ENCODE assay signal across 1 fruit fly cellular context in the genomic region with DNA sequence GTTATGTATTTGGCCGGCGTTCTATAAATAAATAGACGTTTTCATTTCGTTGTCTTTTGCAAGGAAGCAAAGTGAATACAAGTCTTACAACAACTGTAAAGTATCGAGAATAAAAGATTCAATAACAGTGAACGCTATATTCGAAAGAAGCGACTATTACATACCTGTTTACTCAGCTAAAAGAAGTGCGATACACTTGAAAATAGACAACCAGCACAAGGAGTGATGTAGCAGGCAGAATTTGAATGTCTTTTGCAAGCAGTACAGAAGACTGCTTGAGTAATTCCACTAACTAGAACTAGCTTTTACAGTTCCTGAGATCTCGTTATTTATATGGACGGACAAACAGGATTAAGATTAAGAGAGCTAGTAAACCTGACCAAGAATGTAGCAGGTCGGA.
TF ChIP-seq lines count a peak whose summit lies in the region.

No protein-coding gene starts in this region.

TF ChIP-seq in whole organism, embryonic, 481 proteins besides CTCF, POLR2A, EP300 and RAD21 (continued from another document):
- peak; percentile 13 for TF ChIP-seq gfzf (GFP tag; optimal IDR thresholded peaks at IDR 0.05; lab: Kevin White, UChicago)
- no peak for TF ChIP-seq dati (GFP tag; IDR thresholded peaks at IDR 0.05; lab: Robert Waterston, UW)
- TF ChIP-seq CG6254 (GFP tag; optimal IDR thresholded peaks at IDR 0.05; lab: Kevin White, UChicago) = no peak
- no peak for TF ChIP-seq dm (GFP tag; optimal IDR thresholded peaks at IDR 0.05; lab: Kevin White, UChicago)
- peak; percentile 91 for TF ChIP-seq CG12155 (GFP tag; optimal IDR thresholded peaks at IDR 0.05; lab: Kevin White, UChicago)
- peak; percentile 22 for TF ChIP-seq CG14710 (tag; optimal IDR thresholded peaks at IDR 0.05; lab: Kevin White, UChicago)
- peak; percentile 73 for TF ChIP-seq Bgb (GFP tag; IDR thresholded peaks at IDR 0.05; lab: Robert Waterston, UW; ENCODE audit: partially characterized antibody)
- TF ChIP-seq CG1832 (GFP tag; optimal IDR thresholded peaks at IDR 0.05; lab: Kevin White, UChicago) = no peak
- peak; percentile 44; the same call in 1 of the 2 replicates for TF ChIP-seq Scr (GFP tag; IDR thresholded peaks at IDR 0.05; lab: Robert Waterston, UW; ENCODE audit: partially characterized antibody)
- TF ChIP-seq CrebB (tag; optimal IDR thresholded peaks at IDR 0.05; lab: Kevin White, UChicago) = no peak
- TF ChIP-seq CG34224 (GFP tag; IDR thresholded peaks at IDR 0.05; lab: Robert Waterston, UW; ENCODE audit: partially characterized antibody) = peak; percentile 57; the same call in 1 of the 3 replicates
- TF ChIP-seq gcm2 (GFP tag; optimal IDR thresholded peaks at IDR 0.05; lab: Kevin White, UChicago) = no peak
- TF ChIP-seq croc (GFP tag; conservative IDR thresholded peaks at IDR 0.05; lab: Robert Waterston, UW) = no peak
- TF ChIP-seq Sry-δ (GFP tag; optimal IDR thresholded peaks at IDR 0.05; lab: Kevin White, UChicago) = peak; percentile 24
- TF ChIP-seq ab (GFP tag; optimal IDR thresholded peaks at IDR 0.05; lab: Kevin White, UChicago) = no peak
- no peak for TF ChIP-seq CG8089 (GFP tag; optimal IDR thresholded peaks at IDR 0.05; lab: Kevin White, UChicago)
- TF ChIP-seq Hmr (GFP tag; optimal IDR thresholded peaks at IDR 0.05; lab: Kevin White, UChicago) = no peak
- peak; percentile 34 for TF ChIP-seq pzg (GFP tag; optimal IDR thresholded peaks at IDR 0.05; lab: Kevin White, UChicago)
- TF ChIP-seq CG33557 (GFP tag; optimal IDR thresholded peaks at IDR 0.05; lab: Kevin White, UChicago) = peak; percentile 10
- TF ChIP-seq bigmax (GFP tag; optimal IDR thresholded peaks at IDR 0.05; lab: Kevin White, UChicago) = no peak
- peak in 1 of 2 experiments; percentile 79 for TF ChIP-seq Eip74EF (GFP tag; optimal IDR thresholded peaks at IDR 0.05; lab: Kevin White, UChicago)
- TF ChIP-seq hb (GFP tag; IDR thresholded peaks at IDR 0.05; lab: Robert Waterston, UW; ENCODE audit: partially characterized antibody) = peak; percentile 88; the same call in 2 of the 3 replicates
- peak; percentile 3 for TF ChIP-seq CG3163 (GFP tag; optimal IDR thresholded peaks at IDR 0.05; lab: Kevin White, UChicago)
- TF ChIP-seq Med (GFP tag; lab: Kevin White, UChicago) = peak; percentile 81
- peak; percentile 0 for TF ChIP-seq CG8924 (tag; optimal IDR thresholded peaks at IDR 0.05; lab: Kevin White, UChicago)
- peak; percentile 31 for TF ChIP-seq Dp (GFP tag; optimal IDR thresholded peaks at IDR 0.05; lab: Kevin White, UChicago)
- peak; percentile 1 for TF ChIP-seq Xbp1 (GFP tag; optimal IDR thresholded peaks at IDR 0.05; lab: Kevin White, UChicago)
- peak; percentile 74 for TF ChIP-seq CG12659 (GFP tag; optimal IDR thresholded peaks at IDR 0.05; lab: Kevin White, UChicago)
- peak in 1 of 2 experiments; percentile 33 for TF ChIP-seq dpn (GFP tag; optimal IDR thresholded peaks at IDR 0.05; lab: Kevin White, UChicago)
- no peak for TF ChIP-seq Fer1 (GFP tag; optimal IDR thresholded peaks at IDR 0.05; lab: Kevin White, UChicago)
- TF ChIP-seq D19B (GFP tag; optimal IDR thresholded peaks at IDR 0.05; lab: Kevin White, UChicago) = peak; percentile 74
- peak; percentile 63 for TF ChIP-seq CG12769 (tag; optimal IDR thresholded peaks at IDR 0.05; lab: Kevin White, UChicago)
- no peak for TF ChIP-seq C15 (GFP tag; IDR thresholded peaks at IDR 0.05; lab: Robert Waterston, UW)
- TF ChIP-seq CG4424 (GFP tag; optimal IDR thresholded peaks at IDR 0.05; lab: Kevin White, UChicago) = no peak
- TF ChIP-seq Lhr (GFP tag; optimal IDR thresholded peaks at IDR 0.05; lab: Kevin White, UChicago) = peak; percentile 58
- peak; percentile 98 for TF ChIP-seq CG31365 (tag; optimal IDR thresholded peaks at IDR 0.05; lab: Kevin White, UChicago)
- TF ChIP-seq Nf-YB (GFP tag; optimal IDR thresholded peaks at IDR 0.05; lab: Kevin White, UChicago) = peak; percentile 35
- peak; percentile 8 for TF ChIP-seq twi (tag; optimal IDR thresholded peaks at IDR 0.05; lab: Kevin White, UChicago)
- TF ChIP-seq CG6791 (GFP tag; IDR thresholded peaks at IDR 0.05; lab: Robert Waterston, UW; ENCODE audit: partially characterized antibody) = peak; percentile 92
- no peak for TF ChIP-seq CG5953 (GFP tag; IDR thresholded peaks at IDR 0.05; lab: Robert Waterston, UW)
- 0 out of 2 replicates have a peak, but pooled peaks have one; percentile 15 for TF ChIP-seq HLH3B (GFP tag; IDR thresholded peaks at IDR 0.05; lab: Robert Waterston, UW)
- TF ChIP-seq Nf-YC (tag; optimal IDR thresholded peaks at IDR 0.05; lab: Kevin White, UChicago) = peak; percentile 71
- no peak for TF ChIP-seq h (optimal IDR thresholded peaks at IDR 0.05; lab: Kevin White, UChicago)
- 0 out of 3 replicates have a peak, but pooled peaks have one; percentile 30 for TF ChIP-seq Dbx (GFP tag; IDR thresholded peaks at IDR 0.05; lab: Robert Waterston, UW)
- TF ChIP-seq E2f2 (GFP tag; IDR thresholded peaks at IDR 0.05; lab: Robert Waterston, UW) = 0 out of 2 replicates have a peak, but pooled peaks have one; percentile 45
- TF ChIP-seq ac (GFP tag; optimal IDR thresholded peaks at IDR 0.05; lab: Kevin White, UChicago) = no peak
- no peak for TF ChIP-seq en (GFP tag; optimal IDR thresholded peaks at IDR 0.05; lab: Kevin White, UChicago)
- TF ChIP-seq grau (tag; optimal IDR thresholded peaks at IDR 0.05; lab: Kevin White, UChicago) = peak; percentile 24
- TF ChIP-seq bcd (GFP tag; optimal IDR thresholded peaks at IDR 0.05; lab: Kevin White, UChicago) = no peak
- TF ChIP-seq CG18599 (GFP tag; optimal IDR thresholded peaks at IDR 0.05; lab: Kevin White, UChicago) = no peak
- TF ChIP-seq pros (GFP tag; optimal IDR thresholded peaks at IDR 0.05; lab: Kevin White, UChicago) = no peak
- TF ChIP-seq Opbp (GFP tag; IDR thresholded peaks at IDR 0.05; lab: Robert Waterston, UW; ENCODE audit: partially characterized antibody) = peak; percentile 90; the same call in 2 of the 3 replicates
- TF ChIP-seq esg (GFP tag; conservative IDR thresholded peaks at IDR 0.05; lab: Robert Waterston, UW) = no peak
- TF ChIP-seq CG13287 (GFP tag; IDR thresholded peaks at IDR 0.05; lab: Robert Waterston, UW; ENCODE audit: partially characterized antibody) = peak; percentile 64
- peak; percentile 22 for TF ChIP-seq CG15601 (tag; optimal IDR thresholded peaks at IDR 0.05; lab: Kevin White, UChicago)
- TF ChIP-seq Deaf1 (tag; optimal IDR thresholded peaks at IDR 0.05; lab: Kevin White, UChicago) = no peak
- peak; percentile 51 for TF ChIP-seq CoRest (tag; optimal IDR thresholded peaks at IDR 0.05; lab: Kevin White, UChicago)
- peak; percentile 85 for TF ChIP-seq MBD-R2 (GFP tag; IDR thresholded peaks at IDR 0.05; lab: Robert Waterston, UW)
- TF ChIP-seq Six4 (GFP tag; optimal IDR thresholded peaks at IDR 0.05; lab: Kevin White, UChicago) = no peak
- peak; percentile 22 for TF ChIP-seq NfI (GFP tag; optimal IDR thresholded peaks at IDR 0.05; lab: Kevin White, UChicago)
- TF ChIP-seq BEAF-32 (GFP tag; optimal IDR thresholded peaks at IDR 0.05; lab: Kevin White, UChicago) = peak; percentile 15
- peak; percentile 30 for TF ChIP-seq B-H2 (GFP tag; optimal IDR thresholded peaks at IDR 0.05; lab: Kevin White, UChicago)
- TF ChIP-seq CG17385 (GFP tag; optimal IDR thresholded peaks at IDR 0.05; lab: Kevin White, UChicago) = no peak
- peak; percentile 7 for TF ChIP-seq CG10979 (tag; optimal IDR thresholded peaks at IDR 0.05; lab: Kevin White, UChicago)
- no peak for TF ChIP-seq pita (GFP tag; optimal IDR thresholded peaks at IDR 0.05; lab: Kevin White, UChicago)
- peak; percentile 65; the same call in 1 of the 2 replicates for TF ChIP-seq nerfin-2 (GFP tag; IDR thresholded peaks at IDR 0.05; lab: Robert Waterston, UW; ENCODE audit: partially characterized antibody)
- peak; percentile 67 for TF ChIP-seq HmgZ (tag; optimal IDR thresholded peaks at IDR 0.05; lab: Kevin White, UChicago)
- TF ChIP-seq Pdp1 (GFP tag; optimal IDR thresholded peaks at IDR 0.05; lab: Kevin White, UChicago) = peak in 1 of 2 experiments; percentile 78
- peak; percentile 84; the same call in 2 of the 3 replicates for TF ChIP-seq CG14860 (GFP tag; IDR thresholded peaks at IDR 0.05; lab: Robert Waterston, UW; ENCODE audit: partially characterized antibody)
- TF ChIP-seq CG17829 (tag; optimal IDR thresholded peaks at IDR 0.05; lab: Kevin White, UChicago) = peak; percentile 8
- TF ChIP-seq Rfx (GFP tag; IDR thresholded peaks at IDR 0.05; lab: Robert Waterston, UW) = no peak
- no peak for TF ChIP-seq sisA (GFP tag; IDR thresholded peaks at IDR 0.05; lab: Robert Waterston, UW)
- peak; percentile 65 for TF ChIP-seq CG1603 (tag; optimal IDR thresholded peaks at IDR 0.05; lab: Kevin White, UChicago)
- no peak for TF ChIP-seq Vsx1 (GFP tag; optimal IDR thresholded peaks at IDR 0.05; lab: Kevin White, UChicago)
- peak; percentile 38; the same call in 1 of the 3 replicates for TF ChIP-seq row (GFP tag; IDR thresholded peaks at IDR 0.05; lab: Robert Waterston, UW)
- peak; percentile 26 for TF ChIP-seq CG2712 (tag; optimal IDR thresholded peaks at IDR 0.05; lab: Kevin White, UChicago)
- TF ChIP-seq Hr78 (GFP tag; optimal IDR thresholded peaks at IDR 0.05; lab: Kevin White, UChicago) = no peak
- TF ChIP-seq nmo (GFP tag; optimal IDR thresholded peaks at IDR 0.05; lab: Kevin White, UChicago) = peak; percentile 40
- TF ChIP-seq bbx (GFP tag; IDR thresholded peaks at IDR 0.05; lab: Robert Waterston, UW; ENCODE audit: partially characterized antibody) = peak; percentile 54
- no peak for TF ChIP-seq al (GFP tag; IDR thresholded peaks at IDR 0.05; lab: Robert Waterston, UW)
- no peak for TF ChIP-seq Ssrp (tag; optimal IDR thresholded peaks at IDR 0.05; lab: Kevin White, UChicago)
- peak; percentile 25 for TF ChIP-seq MESR4 (GFP tag; optimal IDR thresholded peaks at IDR 0.05; lab: Kevin White, UChicago)
- TF ChIP-seq CG8290 (GFP tag; optimal IDR thresholded peaks at IDR 0.05; lab: Kevin White, UChicago) = peak; percentile 98
- TF ChIP-seq CG8290 (tag; optimal IDR thresholded peaks at IDR 0.05; lab: Kevin White, UChicago) = peak; percentile 87 to 91
- peak; percentile 92 for TF ChIP-seq stwl (tag; optimal IDR thresholded peaks at IDR 0.05; lab: Kevin White, UChicago)
- TF ChIP-seq dmrt99B (tag; optimal IDR thresholded peaks at IDR 0.05; lab: Kevin White, UChicago) = no peak
- no peak for TF ChIP-seq Dll (GFP tag; IDR thresholded peaks at IDR 0.05; lab: Robert Waterston, UW; ENCODE audit: partially characterized antibody)
- peak; percentile 95 for TF ChIP-seq sd (tag; optimal IDR thresholded peaks at IDR 0.05; lab: Kevin White, UChicago)
- no peak for TF ChIP-seq CG6683 (GFP tag; optimal IDR thresholded peaks at IDR 0.05; lab: Kevin White, UChicago)
- TF ChIP-seq tna (GFP tag; IDR thresholded peaks at IDR 0.05; lab: Robert Waterston, UW; ENCODE audit: partially characterized antibody) = peak; percentile 60
- TF ChIP-seq inv (GFP tag; IDR thresholded peaks at IDR 0.05; lab: Robert Waterston, UW; ENCODE audit: partially characterized antibody) = peak; percentile 35
- peak; percentile 91 for TF ChIP-seq CG16813 (GFP tag; IDR thresholded peaks at IDR 0.05; lab: Robert Waterston, UW; ENCODE audit: partially characterized antibody)
- TF ChIP-seq stc (GFP tag; IDR thresholded peaks at IDR 0.05; lab: Robert Waterston, UW) = no peak
- TF ChIP-seq caup (GFP tag; optimal IDR thresholded peaks at IDR 0.05; lab: Kevin White, UChicago; ENCODE audit: severe bottlenecking) = peak; percentile 10
- no peak for TF ChIP-seq org-1 (GFP tag; optimal IDR thresholded peaks at IDR 0.05; lab: Kevin White, UChicago)
- peak; percentile 97 for TF ChIP-seq CG18011 (GFP tag; optimal IDR thresholded peaks at IDR 0.05; lab: Kevin White, UChicago)
- TF ChIP-seq CG9437 (GFP tag; optimal IDR thresholded peaks at IDR 0.05; lab: Kevin White, UChicago) = peak; percentile 54
- TF ChIP-seq sug (tag; optimal IDR thresholded peaks at IDR 0.05; lab: Kevin White, UChicago) = peak; percentile 42
- peak in 1 of 2 experiments; percentile 78 for TF ChIP-seq Dfd (GFP tag; optimal IDR thresholded peaks at IDR 0.05; lab: Kevin White, UChicago)
- TF ChIP-seq NK7.1 (GFP tag; optimal IDR thresholded peaks at IDR 0.05; lab: Kevin White, UChicago) = no peak
- TF ChIP-seq YL-1 (GFP tag; optimal IDR thresholded peaks at IDR 0.05; lab: Kevin White, UChicago) = peak; percentile 57
- TF ChIP-seq jumu (GFP tag; optimal IDR thresholded peaks at IDR 0.05; lab: Kevin White, UChicago) = peak; percentile 26
- peak; percentile 9 for TF ChIP-seq phol (tag; optimal IDR thresholded peaks at IDR 0.05; lab: Kevin White, UChicago)
- peak; percentile 23 for TF ChIP-seq NC2β (GFP tag; optimal IDR thresholded peaks at IDR 0.05; lab: Kevin White, UChicago)
- TF ChIP-seq zen (tag; optimal IDR thresholded peaks at IDR 0.05; lab: Kevin White, UChicago) = peak; percentile 38
- peak; percentile 62 for TF ChIP-seq CG4617 (GFP tag; optimal IDR thresholded peaks at IDR 0.05; lab: Kevin White, UChicago; ENCODE audit: borderline replicate concordance)
- peak; percentile 28 for TF ChIP-seq luna (GFP tag; optimal IDR thresholded peaks at IDR 0.05; lab: Kevin White, UChicago)
- TF ChIP-seq mam (GFP tag; optimal IDR thresholded peaks at IDR 0.05; lab: Kevin White, UChicago) = no peak
- TF ChIP-seq Ets97D (GFP tag; optimal IDR thresholded peaks at IDR 0.05; lab: Kevin White, UChicago) = peak; percentile 49
